Worm (Caenorhabditis elegans) whole organism, mixed stage, embryonic: Measurements from ENCODE around the gene ZK177.3.

Experiments used
- M03D4.4 ChIP-seq: sonication (generic microtip); optimal IDR thresholded peaks from 2 replicates; lab custom pipeline; 2017; ENCODE audit warnings: mild to moderate bottlenecking, missing genetic modification characterization, missing compliant biosample characterization
- bed-3 ChIP-seq: fragments of 200-800 bp; sonication (Bioruptor generic); optimal IDR thresholded peaks from 3 replicates; lab custom pipeline; 2018; ENCODE audit warnings: mild to moderate bottlenecking, missing genetic modification characterization, moderate library complexity, missing compliant biosample characterization
- blmp-1 ChIP-seq: fragments of 150-350 bp; optimal IDR thresholded peaks from 2 replicates; lab custom pipeline; 2014; ENCODE audit warnings: missing biosample characterization, missing genetic modification characterization
- ceh-39 ChIP-seq: fragments of 150-350 bp; optimal IDR thresholded peaks from 2 replicates; lab custom pipeline; 2014; ENCODE audit warnings: missing biosample characterization, missing genetic modification characterization
- ceh-43 ChIP-seq: fragments of 200-800 bp; sonication (Bioruptor generic); optimal IDR thresholded peaks from 2 replicates; lab custom pipeline; 2018; ENCODE audit warnings: mild to moderate bottlenecking, missing genetic modification characterization, moderate library complexity, missing compliant biosample characterization
- ceh-83 ChIP-seq: fragments of 200-800 bp; sonication (Bioruptor generic); optimal IDR thresholded peaks from 2 replicates; lab custom pipeline; 2018; ENCODE audit warnings: mild to moderate bottlenecking, missing genetic modification characterization, missing compliant biosample characterization
- ces-1 ChIP-seq: fragments of 150-350 bp; optimal IDR thresholded peaks from 2 replicates; lab custom pipeline; 2014; ENCODE audit warnings: missing biosample characterization, missing genetic modification reagents, missing genetic modification characterization
- elt-1 ChIP-seq: sonication (generic microtip); optimal IDR thresholded peaks from 2 replicates; lab custom pipeline; 2017; ENCODE audit warnings: missing genetic modification characterization, mild to moderate bottlenecking, missing compliant biosample characterization, antibody characterized with exemption, moderate library complexity, borderline replicate concordance; ENCODE audit not compliant: insufficient read depth
- flh-1 ChIP-seq: fragments of 200-800 bp; sonication (Bioruptor generic); optimal IDR thresholded peaks from 2 replicates; lab custom pipeline; 2018; ENCODE audit warnings: mild to moderate bottlenecking, missing genetic modification characterization, moderate library complexity, missing compliant biosample characterization
- ham-2 ChIP-seq: fragments of 200-800 bp; sonication (Bioruptor generic); optimal IDR thresholded peaks from 2 replicates; lab custom pipeline; 2018; ENCODE audit warnings: mild to moderate bottlenecking, missing genetic modification characterization, missing compliant biosample characterization
- hlh-1 ChIP-seq: fragments of 150-350 bp; optimal IDR thresholded peaks from 2 replicates; lab custom pipeline; 2014; ENCODE audit warnings: missing biosample characterization, missing genetic modification reagents, missing genetic modification characterization
- lin-13 ChIP-seq: fragments of 150-350 bp; optimal IDR thresholded peaks from 2 replicates; lab custom pipeline; 2014; ENCODE audit warnings: missing biosample characterization, missing genetic modification characterization
- lin-32 ChIP-seq: fragments of 200-800 bp; sonication (Bioruptor generic); optimal IDR thresholded peaks from 2 replicates; lab custom pipeline; 2018; ENCODE audit warnings: mild to moderate bottlenecking, missing genetic modification characterization, missing compliant biosample characterization
- lsy-2 ChIP-seq: fragments of 150-350 bp; optimal IDR thresholded peaks from 2 replicates; lab custom pipeline; 2014; ENCODE audit warnings: missing biosample characterization, missing genetic modification characterization
- mab-5 ChIP-seq: fragments of 150-350 bp; optimal IDR thresholded peaks from 2 replicates; lab custom pipeline; 2014; ENCODE audit warnings: missing biosample characterization, missing genetic modification characterization
- mep-1 ChIP-seq: fragments of 150-350 bp; optimal IDR thresholded peaks from 2 replicates; lab custom pipeline; 2017; ENCODE audit warnings: missing biosample characterization, missing genetic modification reagents, missing genetic modification characterization, inconsistent platforms
- mls-2 ChIP-seq: sonication (generic microtip); optimal IDR thresholded peaks from 2 replicates; lab custom pipeline; 2016; ENCODE audit warnings: mild to moderate bottlenecking, missing genetic modification characterization, moderate library complexity, missing compliant biosample characterization
- nhr-12 ChIP-seq: fragments of 150-350 bp; optimal IDR thresholded peaks from 2 replicates; lab custom pipeline; 2014; ENCODE audit warnings: missing biosample characterization, missing genetic modification characterization
- nhr-2 ChIP-seq: fragments of 150-350 bp; optimal IDR thresholded peaks from 2 replicates; lab custom pipeline; 2014; ENCODE audit warnings: missing biosample characterization, missing genetic modification characterization
- nhr-237 ChIP-seq: fragments of 150-350 bp; optimal IDR thresholded peaks from 2 replicates; lab custom pipeline; 2014; ENCODE audit warnings: missing biosample characterization, missing genetic modification characterization
- nhr-28 ChIP-seq: fragments of 150-350 bp; optimal IDR thresholded peaks from 2 replicates; lab custom pipeline; 2014; ENCODE audit warnings: missing biosample characterization, missing genetic modification characterization
- nhr-76 ChIP-seq: sonication (generic microtip); optimal IDR thresholded peaks from 2 replicates; lab custom pipeline; 2017; ENCODE audit warnings: missing biosample characterization, missing genetic modification characterization
- pha-4 ChIP-seq: fragments of 150-350 bp; optimal IDR thresholded peaks from 2 replicates; lab custom pipeline; 2018; ENCODE audit warnings: missing biosample characterization, missing genetic modification reagents, missing genetic modification characterization
- sem-2 ChIP-seq: fragments of 200-800 bp; sonication (Bioruptor generic); optimal IDR thresholded peaks from 2 replicates; lab custom pipeline; 2018; ENCODE audit warnings: mild to moderate bottlenecking, missing genetic modification characterization, missing compliant biosample characterization
- snpc-4 ChIP-seq: fragments of 150-350 bp; optimal IDR thresholded peaks from 2 replicates; lab custom pipeline; 2014; ENCODE audit warnings: missing biosample characterization, missing genetic modification characterization
- sptf-1 ChIP-seq: sonication (generic microtip); optimal IDR thresholded peaks from 2 replicates; lab custom pipeline; 2017; ENCODE audit warnings: mild to moderate bottlenecking, missing genetic modification characterization, moderate library complexity, missing compliant biosample characterization
- tbx-8 ChIP-seq: fragments of 200-800 bp; sonication (Bioruptor generic); optimal IDR thresholded peaks from 2 replicates; lab custom pipeline; 2018; ENCODE audit warnings: mild to moderate bottlenecking, missing genetic modification characterization, moderate library complexity, missing compliant biosample characterization
- unc-120 ChIP-seq: sonication (generic microtip); optimal IDR thresholded peaks from 2 replicates; lab custom pipeline; 2017; ENCODE audit warnings: missing genetic modification characterization, missing compliant biosample characterization; ENCODE audit not compliant: poor library complexity, severe bottlenecking
- unc-39 ChIP-seq: fragments of 150-350 bp; optimal IDR thresholded peaks from 2 replicates; lab custom pipeline; 2014; ENCODE audit warnings: missing biosample characterization, missing genetic modification characterization
- unc-62 ChIP-seq: fragments of 150-350 bp; optimal IDR thresholded peaks from 2 replicates; lab custom pipeline; 2014; ENCODE audit warnings: missing biosample characterization, missing genetic modification reagents, missing genetic modification characterization
- zip-8 ChIP-seq: fragments of 150-350 bp; optimal IDR thresholded peaks from 2 replicates; lab custom pipeline; 2014; ENCODE audit warnings: missing biosample characterization, missing genetic modification characterization

The ZK177.3 gene

DNA sequence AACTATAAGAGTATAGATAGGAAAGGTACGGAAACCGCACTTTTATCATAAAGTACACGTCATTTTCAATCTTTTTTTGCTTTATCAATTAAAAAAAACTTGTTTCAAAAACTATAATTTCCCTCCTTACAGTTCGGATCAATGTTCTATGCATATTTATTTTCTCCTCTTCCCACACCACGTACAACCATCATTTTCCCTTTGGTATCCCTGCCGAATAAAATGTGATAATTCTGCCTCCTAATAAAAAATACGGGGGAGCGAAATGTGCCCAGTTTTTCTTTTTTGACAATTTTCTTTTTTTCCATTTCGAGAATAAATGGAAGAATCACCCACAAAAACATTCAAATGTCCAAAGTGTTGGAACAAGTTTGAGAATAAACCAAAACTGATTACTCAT lies at the start of gene ZK177.3:
ZK177.3 (plus strand) TSS at position 301 of the 400 bp plus-strand sequence.
- TF ChIP-seq ham-2 (GFP tag; lab: Kevin White, UChicago) (no peak), ceh-83 (GFP tag; lab: Kevin White, UChicago) (no peak), nhr-76 (tag; lab: Kevin White, UChicago) (no peak), tbx-8 (no peak), nhr-237 (tag; lab: Kevin White, UChicago) (no peak), sptf-1 (tag; lab: Kevin White, UChicago) (no peak), nhr-2 (tag; lab: Kevin White, UChicago) (no peak), unc-62 (GFP tag; lab: Kevin White, UChicago) (no peak), unc-39 (tag; lab: Kevin White, UChicago) (no peak), mab-5 (no peak)

DNA sequence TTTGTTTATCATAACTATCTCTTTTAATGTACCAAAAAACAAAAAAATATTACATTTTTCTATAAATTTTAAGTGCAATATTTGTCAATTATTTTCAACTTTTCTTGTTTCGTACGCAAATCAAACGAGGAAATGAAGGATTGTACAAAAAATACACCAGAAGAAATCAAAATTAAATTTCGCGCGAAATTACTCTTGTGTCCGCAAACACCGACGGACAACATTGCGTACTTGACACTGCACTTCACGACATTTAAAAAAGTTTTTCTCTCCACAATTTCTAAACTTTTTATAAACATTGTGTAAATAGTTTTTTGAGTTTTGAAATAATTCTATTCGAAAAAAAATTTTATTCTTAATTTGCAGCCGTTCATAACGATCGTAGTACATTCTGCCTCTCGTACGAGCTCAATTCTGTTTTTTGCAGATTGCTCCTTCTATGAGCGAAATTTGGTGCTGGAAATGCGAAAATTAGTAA lies 41.7 kb upstream of the ZK177.3 start, which contains the start of gene mrps-16:
mrps-16 (plus strand) TSS at position 428 of the 478 bp plus-strand sequence.
- TF ChIP-seq unc-39 (tag; lab: Kevin White, UChicago) = no peak
- TF ChIP-seq nhr-237 (tag; lab: Kevin White, UChicago) = peak; percentile 34
- no peak for TF ChIP-seq flh-1
- peak; percentile 11 for TF ChIP-seq mep-1 (tag; lab: Kevin White, UChicago)
- peak; percentile 84 for TF ChIP-seq ces-1
- no peak for TF ChIP-seq hlh-1 (tag; lab: Kevin White, UChicago)
- TF ChIP-seq lin-13 (tag; lab: Kevin White, UChicago) = peak; percentile 42
- peak; percentile 73 for TF ChIP-seq lsy-2 (tag; lab: Kevin White, UChicago)
- TF ChIP-seq sem-2 (GFP tag; lab: Kevin White, UChicago) = no peak
- no peak for TF ChIP-seq M03D4.4 (tag; lab: Kevin White, UChicago)
- TF ChIP-seq bed-3 = no peak
- no peak for TF ChIP-seq sptf-1 (tag; lab: Kevin White, UChicago)
- no peak for TF ChIP-seq ceh-83 (GFP tag; lab: Kevin White, UChicago)
- no peak for TF ChIP-seq nhr-2 (tag; lab: Kevin White, UChicago)
- no peak for TF ChIP-seq nhr-76 (tag; lab: Kevin White, UChicago)
- TF ChIP-seq ceh-39 (tag; lab: Kevin White, UChicago) = no peak
- TF ChIP-seq mls-2 (tag; lab: Kevin White, UChicago) = no peak
- no peak for TF ChIP-seq nhr-12 (tag; lab: Kevin White, UChicago)
- no peak for TF ChIP-seq snpc-4 (tag; lab: Kevin White, UChicago)
- no peak for TF ChIP-seq unc-62 (GFP tag; lab: Kevin White, UChicago)
- TF ChIP-seq lin-32 (GFP tag; lab: Kevin White, UChicago) = no peak
- TF ChIP-seq unc-120 (tag; lab: Kevin White, UChicago) = no peak
- TF ChIP-seq, all 35 proteins: peak for 5

DNA sequence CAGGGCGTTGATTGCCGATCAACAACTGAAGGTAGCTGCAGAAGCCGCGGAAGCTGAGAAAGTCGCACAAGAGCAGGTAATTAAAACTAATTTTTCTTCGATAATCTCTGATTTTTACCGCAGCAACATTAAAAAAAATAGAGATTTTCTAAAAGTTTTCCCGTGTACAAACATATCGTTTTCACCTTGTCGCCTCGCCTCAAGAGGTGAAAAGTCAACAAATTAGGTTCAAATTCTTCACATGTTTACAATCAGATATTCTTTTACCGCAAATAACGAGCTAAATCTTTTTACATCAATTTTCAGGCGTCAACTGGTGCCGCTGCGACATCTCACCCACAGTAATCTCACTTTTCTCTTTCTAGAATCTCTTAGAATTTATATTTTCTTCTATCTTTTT lies 40.7 kb upstream of the ZK177.3 start, which contains the start of gene ilcr-2:
ilcr-2 (plus strand) TSS at position 301 of the 400 bp plus-strand sequence.
- TF ChIP-seq ceh-83 (GFP tag; lab: Kevin White, UChicago) (no peak), nhr-12 (tag; lab: Kevin White, UChicago) (no peak)

DNA sequence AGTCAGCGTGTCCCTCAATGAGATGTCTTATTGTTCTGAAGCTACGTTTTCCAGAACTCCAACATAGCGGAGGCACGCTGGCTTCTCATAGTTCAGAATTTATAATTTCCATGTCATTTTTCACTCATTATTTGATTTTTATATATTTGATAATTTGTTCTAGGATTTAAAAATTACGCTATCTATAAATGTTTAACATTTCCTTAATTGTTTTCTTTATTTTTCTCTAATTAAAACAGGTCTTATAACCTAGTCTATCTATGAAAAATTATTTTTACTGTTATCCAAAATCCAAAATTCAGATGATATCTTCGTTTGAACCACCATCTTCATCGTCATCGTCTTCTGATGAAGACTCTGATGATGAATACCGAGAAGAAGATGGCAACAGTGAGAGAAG lies 37.3 kb upstream of the ZK177.3 start, which contains the start of gene F56D1.1:
F56D1.1 (plus strand) TSS at position 301 of the 400 bp plus-strand sequence.
- TF ChIP-seq hlh-1 (tag; lab: Kevin White, UChicago) (no peak), unc-120 (tag; lab: Kevin White, UChicago) (no peak), lin-13 (tag; lab: Kevin White, UChicago) (no peak), ceh-43 (GFP tag; lab: Kevin White, UChicago) (no peak), nhr-76 (tag; lab: Kevin White, UChicago) (no peak), sptf-1 (tag; lab: Kevin White, UChicago) (no peak), snpc-4 (tag; lab: Kevin White, UChicago) (no peak), mls-2 (tag; lab: Kevin White, UChicago) (no peak), ces-1 (no peak), sem-2 (GFP tag; lab: Kevin White, UChicago) (no peak), ceh-83 (GFP tag; lab: Kevin White, UChicago) (no peak)

DNA sequence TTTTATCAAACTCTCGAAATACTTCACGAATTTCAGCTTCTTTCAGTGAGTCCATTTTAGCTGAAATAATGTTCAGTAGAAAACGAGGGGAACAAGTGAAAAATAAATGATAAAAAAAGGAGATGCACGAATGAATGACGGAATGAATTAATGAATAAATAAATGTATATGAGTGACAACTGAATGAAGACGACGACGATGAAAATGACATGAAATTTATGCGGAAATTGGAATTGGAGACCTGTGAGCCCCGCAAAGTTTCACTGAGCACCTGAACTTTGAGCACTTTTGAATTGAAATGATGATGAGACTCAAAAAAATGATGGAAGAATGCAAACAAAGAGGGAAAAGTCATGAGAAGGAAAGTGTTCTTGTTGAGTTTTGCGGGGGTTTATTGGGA lies 33.7 kb upstream of the ZK177.3 start, which contains the start of gene cal-8:
cal-8 (minus strand) TSS at position 60 of the 400 bp plus-strand sequence.
- no peak for TF ChIP-seq lin-32 (GFP tag; lab: Kevin White, UChicago)
- TF ChIP-seq mab-5 = no peak
- no peak for TF ChIP-seq elt-1 (tag; lab: Kevin White, UChicago)
- no peak for TF ChIP-seq zip-8 (tag; lab: Kevin White, UChicago)
- TF ChIP-seq ces-1 = no peak
- no peak for TF ChIP-seq ceh-83 (GFP tag; lab: Kevin White, UChicago)
- TF ChIP-seq blmp-1 = no peak
- TF ChIP-seq sptf-1 (tag; lab: Kevin White, UChicago) = no peak
- no peak for TF ChIP-seq nhr-237 (tag; lab: Kevin White, UChicago)
- no peak for TF ChIP-seq M03D4.4 (tag; lab: Kevin White, UChicago)
- TF ChIP-seq ceh-43 (GFP tag; lab: Kevin White, UChicago) = no peak
- no peak for TF ChIP-seq nhr-28 (tag; lab: Kevin White, UChicago)
- no peak for TF ChIP-seq pha-4 (tag; lab: Kevin White, UChicago)
- TF ChIP-seq, all 35 proteins: peak for 0
